Worm (Caenorhabditis elegans) whole organism, late embryonic: Measurements from ENCODE around the gene F14E5.8.

Source experiments
- C38D4.7 ChIP-seq: fragments of 200-800 bp; sonication (Bioruptor generic); optimal IDR thresholded peaks from 2 replicates; lab custom pipeline; 2018; ENCODE audit warnings: mild to moderate bottlenecking, missing genetic modification characterization, moderate library complexity, missing compliant biosample characterization
- eyg-1 ChIP-seq: sonication (generic microtip); optimal IDR thresholded peaks from 2 replicates; lab custom pipeline; 2016; ENCODE audit warnings: missing genotype, missing genetic modification characterization, missing compliant biosample characterization
- pha-4 ChIP-seq: fragments of 150-350 bp; optimal IDR thresholded peaks from 2 replicates; lab custom pipeline; 2018; ENCODE audit warnings: missing biosample characterization, missing genetic modification reagents, missing genetic modification characterization
- sox-4 ChIP-seq: sonication (generic microtip); optimal IDR thresholded peaks from 2 replicates; lab custom pipeline; 2017; ENCODE audit warnings: mild to moderate bottlenecking, missing genetic modification characterization, inconsistent platforms, missing compliant biosample characterization

DNA sequence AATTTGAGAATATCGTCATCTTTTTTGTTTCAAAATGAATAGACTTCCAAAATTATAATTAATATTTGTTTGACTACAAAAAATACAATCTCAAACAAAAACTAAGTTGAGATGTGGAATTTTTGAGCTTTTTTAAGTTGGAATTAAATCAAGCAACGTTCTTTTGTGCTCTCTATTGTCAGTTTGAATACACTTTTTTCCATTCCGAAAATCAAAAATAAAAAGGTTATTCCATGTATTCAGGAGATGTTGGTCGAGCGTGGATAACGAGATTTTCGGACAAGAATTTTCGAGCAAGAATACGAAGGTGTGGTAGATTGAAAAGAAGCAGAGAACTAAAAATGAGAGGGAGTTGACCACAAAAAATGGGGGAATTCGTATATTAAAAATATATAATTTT lies 49.7 kb upstream of the F14E5.8 start:
- TF ChIP-seq eyg-1 (tag; lab: Kevin White, UChicago) (no peak), pha-4 (tag; lab: Kevin White, UChicago) (no peak), C38D4.7 (GFP tag; lab: Kevin White, UChicago) (no peak), sox-4 (tag; lab: Kevin White, UChicago) (no peak)
